Fruit fly (Drosophila melanogaster) whole organism: ENCODE measurements around the gene Lip3.

Experiments
- CG8478 ChIP-seq: fragments of >200 bp; optimal IDR thresholded peaks from 2 replicates; lab custom pipeline; 2018; ENCODE audit warnings: inconsistent platforms
- Dll ChIP-seq: fragments of >200 bp; optimal IDR thresholded peaks from 2 replicates; lab custom pipeline; 2017
- EcR ChIP-seq, 2 experiments: fragments of >200 bp; optimal IDR thresholded peaks; 2 replicates each; lab custom pipeline; 2017; ENCODE audit warnings: missing biosample characterization in 2 of 2, missing genetic modification characterization in 2 of 2, missing genetic modification reagents in 2 of 2
- pan ChIP-seq: fragments of >200 bp; optimal IDR thresholded peaks from 2 replicates; lab custom pipeline; 2017
- psq ChIP-seq: fragments of >200 bp; optimal IDR thresholded peaks from 2 replicates; lab custom pipeline; 2017
- usp ChIP-seq: fragments of >200 bp; optimal IDR thresholded peaks from 2 replicates; lab custom pipeline; 2017; ENCODE audit warnings: missing biosample characterization, missing genetic modification characterization, mixed read lengths

dm6 chr3R:13353373-13353772, 18.3 kb downstream of the Lip3 start, which contains the start of gene mthl12:
- no peak for TF ChIP-seq Dll (lab: Kevin White, UChicago)
- no peak for TF ChIP-seq pan
- TF ChIP-seq EcR (GFP tag; optimal IDR thresholded peaks at IDR 0.05; lab: Kevin White, UChicago) = no peak
- TF ChIP-seq CG8478 (lab: Kevin White, UChicago) = no peak
- no peak for TF ChIP-seq usp (GFP tag; lab: Kevin White, UChicago)
- TF ChIP-seq psq (lab: Kevin White, UChicago) = no peak
